Fruit fly (Drosophila melanogaster): ENCODE data around the gene Actn.

Gene Actn

DNA sequence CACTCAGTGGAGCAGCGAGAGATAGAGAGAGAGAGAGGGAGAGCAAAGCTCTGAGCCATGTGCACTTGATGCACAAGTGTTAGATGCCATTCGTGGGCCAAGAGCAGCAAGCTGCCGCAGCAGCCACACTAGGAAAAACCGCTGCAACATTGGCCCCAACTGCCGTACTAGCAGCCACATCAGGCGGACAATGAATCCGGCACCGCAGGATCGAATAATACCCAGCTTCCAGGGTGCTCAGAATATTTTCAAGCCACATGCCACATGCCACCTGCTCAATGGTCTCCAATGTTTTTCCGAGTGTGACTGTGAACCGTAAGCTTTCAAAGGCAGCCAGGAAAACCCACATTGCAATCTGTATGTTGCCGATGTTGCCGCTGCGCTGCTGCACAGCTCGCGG, 53.4 kb downstream of the Actn start (continued):
- TF ChIP-seq fkh (GFP tag; optimal IDR thresholded peaks at IDR 0.05), result no peak
- no peak for TF ChIP-seq CG6792 (GFP tag; optimal IDR thresholded peaks at IDR 0.05)
- peak; percentile 69 for TF ChIP-seq OdsH (GFP tag; optimal IDR thresholded peaks at IDR 0.05)
- TF ChIP-seq CG8632 (GFP tag; optimal IDR thresholded peaks at IDR 0.05), result no peak
- no peak for TF ChIP-seq esn (GFP tag; optimal IDR thresholded peaks at IDR 0.05)
- peak; percentile 85 for TF ChIP-seq CG4318 (GFP tag; optimal IDR thresholded peaks at IDR 0.05)
- TF ChIP-seq dac (GFP tag; optimal IDR thresholded peaks at IDR 0.05), result peak; percentile 84
- TF ChIP-seq CG11902 (GFP tag; optimal IDR thresholded peaks at IDR 0.05), result no peak
- TF ChIP-seq dsx (GFP tag; optimal IDR thresholded peaks at IDR 0.05; ENCODE audit: poor library complexity, severe bottlenecking), result no peak
- TF ChIP-seq CG6163 (GFP tag; IDR thresholded peaks at IDR 0.05), result peak; percentile 88
- TF ChIP-seq Sox14 (GFP tag; optimal IDR thresholded peaks at IDR 0.05), result peak; percentile 53

- TF ChIP-seq CG6163 (GFP tag; IDR thresholded peaks at IDR 0.05) (no peak), svp (GFP tag) (no peak), pdm3 (GFP tag; optimal IDR thresholded peaks at IDR 0.05) (no peak), lz (GFP tag; optimal IDR thresholded peaks at IDR 0.05) (no peak), esn (GFP tag; optimal IDR thresholded peaks at IDR 0.05) (no peak), fd59A (GFP tag; optimal IDR thresholded peaks at IDR 0.05) (no peak), CG3919 (GFP tag; optimal IDR thresholded peaks at IDR 0.05) (no peak), topi (GFP tag; optimal IDR thresholded peaks at IDR 0.05) (no peak), Hr38 (GFP tag; optimal IDR thresholded peaks at IDR 0.05) (no peak), CG3032 (tag; optimal IDR thresholded peaks at IDR 0.05) (no peak)
These were observed 56.6 kb downstream of the Actn start for dm6 chrX:1985516-1985915.

- no peak for TF ChIP-seq CG3032 (tag; optimal IDR thresholded peaks at IDR 0.05)
- TF ChIP-seq net (GFP tag; optimal IDR thresholded peaks at IDR 0.05), result peak; percentile 28
- no peak for TF ChIP-seq Sox102F (GFP tag; optimal IDR thresholded peaks at IDR 0.05)
- TF ChIP-seq fkh (GFP tag; optimal IDR thresholded peaks at IDR 0.05), result peak; percentile 33
- peak; percentile 37 for TF ChIP-seq OdsH (GFP tag; optimal IDR thresholded peaks at IDR 0.05)
- TF ChIP-seq Ets21C (GFP tag; optimal IDR thresholded peaks at IDR 0.05), result no peak
- TF ChIP-seq CG34406 (GFP tag; optimal IDR thresholded peaks at IDR 0.05), result no peak
- peak; percentile 27 for TF ChIP-seq dac (GFP tag; optimal IDR thresholded peaks at IDR 0.05)
- TF ChIP-seq Sox15 (GFP tag; optimal IDR thresholded peaks at IDR 0.05), result no peak
- peak; percentile 75 for TF ChIP-seq CG8119 (GFP tag; IDR thresholded peaks at IDR 0.05)
- peak; percentile 23 for TF ChIP-seq pdm3 (GFP tag; optimal IDR thresholded peaks at IDR 0.05)
- no peak for TF ChIP-seq CG3919 (GFP tag; optimal IDR thresholded peaks at IDR 0.05)
- TF ChIP-seq Eip78C (GFP tag), result peak; percentile 7
- TF ChIP-seq Lpt (GFP tag; optimal IDR thresholded peaks at IDR 0.05), result peak; percentile 36
- TF ChIP-seq CG31627 (GFP tag; optimal IDR thresholded peaks at IDR 0.05), result no peak
- peak; percentile 62 for TF ChIP-seq CG4318 (GFP tag; optimal IDR thresholded peaks at IDR 0.05)
- TF ChIP-seq dsx (GFP tag; optimal IDR thresholded peaks at IDR 0.05; ENCODE audit: poor library complexity, severe bottlenecking), result no peak
- no peak for TF ChIP-seq Ets96B (tag; optimal IDR thresholded peaks at IDR 0.05)
- TF ChIP-seq achi (GFP tag; optimal IDR thresholded peaks at IDR 0.05), result peak; percentile 8
- peak; percentile 57; the same call in 1 of the 2 replicates for TF ChIP-seq Gug (GFP tag; IDR thresholded peaks at IDR 0.05)
- TF ChIP-seq acj6 (GFP tag; optimal IDR thresholded peaks at IDR 0.05), result peak; percentile 4
- TF ChIP-seq CG32006 (GFP tag; optimal IDR thresholded peaks at IDR 0.05), result peak; percentile 83
- TF ChIP-seq Sox14 (GFP tag; optimal IDR thresholded peaks at IDR 0.05), result peak; percentile 10
- peak; percentile 62 for TF ChIP-seq svp (GFP tag)
- no peak for TF ChIP-seq CG6808 (GFP tag; optimal IDR thresholded peaks at IDR 0.05)
- peak; percentile 1 for TF ChIP-seq Hr39 (GFP tag; optimal IDR thresholded peaks at IDR 0.05)
- TF ChIP-seq CG11294 (GFP tag; IDR thresholded peaks at IDR 0.05), result peak; percentile 51; the same call in 1 of the 2 replicates
- TF ChIP-seq CG6163 (GFP tag; IDR thresholded peaks at IDR 0.05), result 0 out of 3 replicates have a peak, but pooled peaks have one; percentile 36
- TF ChIP-seq CG15336 (GFP tag; IDR thresholded peaks at IDR 0.05), result peak; percentile 85
- peak; percentile 69 for TF ChIP-seq CG6276 (GFP tag; optimal IDR thresholded peaks at IDR 0.05)
- peak; percentile 65 for TF ChIP-seq Hr4 (GFP tag; optimal IDR thresholded peaks at IDR 0.05)
These were observed 57.7 kb downstream of the Actn start for dm6 chrX:1984175-1984973.
